Worm (Caenorhabditis elegans) whole organism, midembryonic: ENCODE results near the gene str-92.

Experiments
- cog-1 ChIP-seq: sonication (generic microtip); optimal IDR thresholded peaks from 2 replicates; lab custom pipeline; 2016; ENCODE audit warnings: missing genetic modification characterization, missing compliant biosample characterization
- flt-1 ChIP-seq: fragments of 200-800 bp; sonication (Bioruptor generic); IDR thresholded peaks from 2 replicates; pipeline ENCODE4 v1.3.6; 2022; ENCODE audit warnings: missing genetic modification characterization, missing compliant biosample characterization
- klf-2 ChIP-seq: fragments of 200-800 bp; sonication (Bioruptor generic); conservative IDR thresholded peaks from 2 replicates; pipeline ENCODE4 v1.3.6; 2022; ENCODE audit warnings: missing genetic modification reagents, missing genetic modification characterization, missing compliant biosample characterization
- med-1 ChIP-seq: sonication (generic microtip); optimal IDR thresholded peaks from 2 replicates; lab custom pipeline; 2017; ENCODE audit warnings: missing genetic modification characterization, mild to moderate bottlenecking, missing compliant biosample characterization, antibody characterized with exemption, missing genetic modification reagents; ENCODE audit not compliant: insufficient read depth
- tab-1 ChIP-seq: fragments of 200-800 bp; sonication (Bioruptor generic); IDR thresholded peaks from 2 replicates; pipeline ENCODE4 v1.3.6; 2022; ENCODE audit warnings: missing genetic modification characterization, missing compliant biosample characterization
- ztf-23 ChIP-seq: fragments of 200-800 bp; sonication (Bioruptor generic); IDR thresholded peaks from 2 replicates; pipeline ENCODE4 v1.3.6; 2022; ENCODE audit warnings: missing genetic modification reagents, missing genetic modification characterization, missing compliant biosample characterization
- ztf-29 ChIP-seq: fragments of 200-800 bp; sonication (Bioruptor generic); IDR thresholded peaks from 2 replicates; pipeline ENCODE4 v1.3.6; 2022; ENCODE audit warnings: missing genetic modification reagents, missing genetic modification characterization, missing compliant biosample characterization

ce11 chrV:17722553-17722952 lies 46.1 kb upstream of the str-92 start:
- TF ChIP-seq tab-1 (GFP tag; lab: Robert Waterston, UW): no peak
- TF ChIP-seq klf-2 (GFP tag; lab: Robert Waterston, UW): no peak
- TF ChIP-seq ztf-29: no peak
- no peak for TF ChIP-seq ztf-23 (GFP tag; lab: Robert Waterston, UW)
- no peak for TF ChIP-seq cog-1 (tag; lab: Kevin White, UChicago)
- TF ChIP-seq flt-1 (GFP tag; lab: Robert Waterston, UW): no peak
- TF ChIP-seq med-1 (GFP tag; lab: Kevin White, UChicago): no peak
